Fruit fly (Drosophila melanogaster): ENCODE measurements around the gene CG33700.

DNA sequence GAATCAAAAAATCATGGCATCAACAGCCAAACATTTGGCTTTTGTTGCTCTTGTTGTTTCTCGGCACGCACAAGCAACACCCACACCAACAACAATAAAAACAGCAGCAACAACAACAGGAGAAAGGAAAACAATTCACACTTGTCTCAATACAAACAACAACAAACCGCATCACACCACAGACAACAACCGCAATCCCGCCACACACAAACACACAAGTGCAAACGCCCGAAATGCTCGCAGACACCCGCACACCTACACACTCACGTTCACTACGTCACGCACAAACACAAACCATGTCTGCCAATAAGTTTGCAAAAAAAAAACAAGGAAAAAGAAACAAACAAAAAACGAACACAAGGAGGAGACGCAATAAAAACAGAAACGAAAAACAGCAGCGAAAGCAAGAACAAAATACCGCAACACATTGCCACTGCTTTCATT lies 57.6 kb downstream of the CG33700 start:
- TF ChIP-seq psq (optimal IDR thresholded peaks at IDR 0.05) (no peak), Dll (optimal IDR thresholded peaks at IDR 0.05) (no peak), usp (GFP tag; optimal IDR thresholded peaks at IDR 0.05) (no peak), pan (optimal IDR thresholded peaks at IDR 0.05) (no peak), CG8478 (optimal IDR thresholded peaks at IDR 0.05) (no peak)

Data from whole organism.